Fruit fly (Drosophila melanogaster): ENCODE data around the gene CG46383.
A peak's percentile ranks its signal among the peaks of the same experiment; 100 is the strongest.

Gene CG46383

DNA sequence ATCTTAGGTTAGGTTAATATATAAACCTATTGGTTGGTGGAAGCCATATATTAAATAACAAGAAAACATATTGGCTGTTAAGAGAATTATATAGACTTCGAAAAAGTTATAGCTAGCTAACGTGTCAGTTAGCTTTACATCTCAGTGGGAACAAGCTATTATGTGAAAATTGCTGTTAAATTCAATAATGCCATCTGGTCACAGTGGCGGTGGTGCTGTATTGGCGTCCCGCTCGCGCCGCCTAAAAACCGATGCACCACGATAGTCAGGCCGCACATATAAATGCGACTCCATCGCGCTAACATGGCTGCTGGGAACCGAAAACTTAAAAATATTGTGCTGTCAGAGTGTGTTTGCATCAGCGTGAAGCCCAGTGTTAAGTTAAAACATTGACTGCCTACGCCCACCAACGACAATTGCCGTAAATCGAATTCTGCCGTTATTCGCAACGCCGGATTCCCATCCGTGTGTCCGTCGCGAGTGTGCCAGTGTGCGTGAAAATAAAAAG is 22.3 kb upstream of the CG46383 start, which contains the start of gene Hel89B (continued):
- TF ChIP-seq unc-4 (GFP tag; IDR thresholded peaks at IDR 0.05; ENCODE audit: partially characterized antibody) (no peak), twi (tag; optimal IDR thresholded peaks at IDR 0.05) (peak; percentile 65), CG18619 (GFP tag; optimal IDR thresholded peaks at IDR 0.05) (no peak), ara (GFP tag; IDR thresholded peaks at IDR 0.05) (no peak), CG7556 (GFP tag; optimal IDR thresholded peaks at IDR 0.05) (no peak), CG7786 (GFP tag; optimal IDR thresholded peaks at IDR 0.05) (peak; percentile 65), GATAe (GFP tag; conservative IDR thresholded peaks at IDR 0.05) (no peak), wor (GFP tag; IDR thresholded peaks at IDR 0.05) (no peak), CG1024 (GFP tag; IDR thresholded peaks at IDR 0.05) (no peak), bbx (GFP tag; IDR thresholded peaks at IDR 0.05; ENCODE audit: partially characterized antibody) (no peak), Ets97D (GFP tag; optimal IDR thresholded peaks at IDR 0.05) (peak; percentile 83), Sry-δ (GFP tag; optimal IDR thresholded peaks at IDR 0.05) (peak; percentile 96), zen2 (GFP tag; IDR thresholded peaks at IDR 0.05; ENCODE audit: partially characterized antibody) (no peak), CG32532 (GFP tag; IDR thresholded peaks at IDR 0.05) (no peak), CG2678 (tag; optimal IDR thresholded peaks at IDR 0.05) (peak; percentile 62), Usf (GFP tag; optimal IDR thresholded peaks at IDR 0.05) (peak; percentile 37), vfl (GFP tag; optimal IDR thresholded peaks at IDR 0.05) (peak; percentile 43), Max (GFP tag; optimal IDR thresholded peaks at IDR 0.05) (peak; percentile 53), Doc3 (GFP tag; IDR thresholded peaks at IDR 0.05; ENCODE audit: partially characterized antibody) (no peak), h (optimal IDR thresholded peaks at IDR 0.05) (no peak), CG18599 (GFP tag; optimal IDR thresholded peaks at IDR 0.05) (peak; percentile 12), CG31441 (GFP tag; IDR thresholded peaks at IDR 0.05) (no peak), bcd (GFP tag; optimal IDR thresholded peaks at IDR 0.05) (peak; percentile 66), Hr51 (GFP tag; optimal IDR thresholded peaks at IDR 0.05) (peak; percentile 22 to 52), gro (GFP tag; optimal IDR thresholded peaks at IDR 0.05) (peak; percentile 51), Lim3 (GFP tag; IDR thresholded peaks at IDR 0.05) (no peak), CG15073 (GFP tag; optimal IDR thresholded peaks at IDR 0.05) (no peak), Jarid2 (GFP tag; optimal IDR thresholded peaks at IDR 0.05) (peak; percentile 62), CG3163 (GFP tag; optimal IDR thresholded peaks at IDR 0.05) (no peak), CG8281 (tag; optimal IDR thresholded peaks at IDR 0.05) (no peak), CG18011 (GFP tag; optimal IDR thresholded peaks at IDR 0.05) (no peak), Hr39 (optimal IDR thresholded peaks at IDR 0.05) (no peak), CG12299 (tag; optimal IDR thresholded peaks at IDR 0.05) (no peak), CG8924 (tag; optimal IDR thresholded peaks at IDR 0.05) (peak; percentile 60), seq (GFP tag; IDR thresholded peaks at IDR 0.05) (no peak), Doc2 (GFP tag; IDR thresholded peaks at IDR 0.05) (no peak), Asciz (GFP tag; optimal IDR thresholded peaks at IDR 0.05) (no peak), da (GFP tag; optimal IDR thresholded peaks at IDR 0.05) (no peak), Sin3A (optimal IDR thresholded peaks at IDR 0.05) (peak; percentile 79), cato (GFP tag; optimal IDR thresholded peaks at IDR 0.05; ENCODE audit: borderline replicate concordance) (peak; percentile 46), Ssrp (tag; optimal IDR thresholded peaks at IDR 0.05) (peak; percentile 63), ttk (GFP tag; IDR thresholded peaks at IDR 0.05) (no peak), Mrtf (GFP tag; IDR thresholded peaks at IDR 0.05) (no peak), CG4820 (GFP tag; optimal IDR thresholded peaks at IDR 0.05) (peak; percentile 30), Sox102F (GFP tag; optimal IDR thresholded peaks at IDR 0.05) (peak; percentile 67), sens (GFP tag) (peak; percentile 95), NFAT (GFP tag; IDR thresholded peaks at IDR 0.05) (no peak), Oaz (GFP tag; IDR thresholded peaks at IDR 0.05) (no peak), Poxn (GFP tag; IDR thresholded peaks at IDR 0.05) (no peak), lola (GFP tag; optimal IDR thresholded peaks at IDR 0.05) (peak in 2 of 3 experiments; percentile 57 to 99), btn (GFP tag; optimal IDR thresholded peaks at IDR 0.05) (no peak)

Measured in whole organism, embryonic.